Worm (Caenorhabditis elegans) whole organism, late embryonic: ENCODE measurements around the gene B0281.1.
A peak's percentile ranks its signal among the peaks of the same experiment; 100 is the strongest.

Experiments used
- C08G9.2 ChIP-seq: sonication (generic microtip); optimal IDR thresholded peaks from 2 replicates; lab custom pipeline; 2016; ENCODE audit warnings: mild to moderate bottlenecking, missing genetic modification characterization, moderate library complexity, missing compliant biosample characterization
- F13H6.1 ChIP-seq: sonication (generic microtip); optimal IDR thresholded peaks from 2 replicates; lab custom pipeline; 2016; ENCODE audit warnings: missing genetic modification characterization, missing compliant biosample characterization
- K02D7.2 ChIP-seq: sonication (generic microtip); optimal IDR thresholded peaks from 2 replicates; lab custom pipeline; 2017; ENCODE audit warnings: mild to moderate bottlenecking, missing genetic modification characterization, missing compliant biosample characterization
- K09A11.1 ChIP-seq: sonication (generic microtip); optimal IDR thresholded peaks from 2 replicates; lab custom pipeline; 2017; ENCODE audit warnings: antibody characterized with exemption, mild to moderate bottlenecking, missing genetic modification characterization, missing compliant biosample characterization; ENCODE audit not compliant: insufficient read depth
- T23F11.4 ChIP-seq: fragments of 200-800 bp; sonication (Bioruptor generic); optimal IDR thresholded peaks from 2 replicates; lab custom pipeline; 2018; ENCODE audit warnings: mild to moderate bottlenecking, missing genetic modification characterization, missing compliant biosample characterization
- Y22D7AL.16 ChIP-seq: sonication (generic microtip); optimal IDR thresholded peaks from 2 replicates; lab custom pipeline; 2016; ENCODE audit warnings: missing genetic modification characterization, missing compliant biosample characterization
- ahr-1 ChIP-seq: sonication (generic microtip); optimal IDR thresholded peaks from 2 replicates; lab custom pipeline; 2016; ENCODE audit warnings: missing genetic modification characterization, missing compliant biosample characterization
- ama-1 ChIP-seq: fragments of 150-350 bp; optimal IDR thresholded peaks from 2 replicates; lab custom pipeline; 2014
- ceh-2 ChIP-seq: sonication (generic microtip); optimal IDR thresholded peaks from 2 replicates; lab custom pipeline; 2016; ENCODE audit warnings: missing genotype, missing genetic modification characterization, missing compliant biosample characterization
- ceh-30 ChIP-seq: fragments of 150-350 bp; optimal IDR thresholded peaks from 2 replicates; lab custom pipeline; 2014; ENCODE audit warnings: missing biosample characterization, missing genetic modification characterization
- ceh-31 ChIP-seq: sonication (generic microtip); optimal IDR thresholded peaks from 2 replicates; lab custom pipeline; 2016; ENCODE audit warnings: missing genetic modification characterization, missing compliant biosample characterization
- ceh-9 ChIP-seq: sonication (generic microtip); optimal IDR thresholded peaks from 2 replicates; lab custom pipeline; 2016; ENCODE audit warnings: mild to moderate bottlenecking, missing genetic modification characterization, inconsistent platforms, missing compliant biosample characterization
- che-1 ChIP-seq: sonication (generic microtip); optimal IDR thresholded peaks from 2 replicates; lab custom pipeline; 2016; ENCODE audit warnings: mild to moderate bottlenecking, missing genetic modification characterization, missing compliant biosample characterization
- dmd-4 ChIP-seq: sonication (generic microtip); optimal IDR thresholded peaks from 2 replicates; lab custom pipeline; 2016; ENCODE audit warnings: borderline replicate concordance, missing genetic modification characterization, missing compliant biosample characterization
- elt-2 ChIP-seq: sonication (generic microtip); optimal IDR thresholded peaks from 2 replicates; lab custom pipeline; 2016; ENCODE audit warnings: missing genetic modification reagents, missing genetic modification characterization, missing compliant biosample characterization
- ets-4 ChIP-seq: sonication (generic microtip); optimal IDR thresholded peaks from 2 replicates; lab custom pipeline; 2016; ENCODE audit warnings: missing genetic modification characterization, missing compliant biosample characterization
- fax-1 ChIP-seq: sonication (generic microtip); optimal IDR thresholded peaks from 2 replicates; lab custom pipeline; 2016; ENCODE audit warnings: missing genotype, missing genetic modification characterization, missing compliant biosample characterization
- fkh-6 ChIP-seq: sonication (generic microtip); optimal IDR thresholded peaks from 2 replicates; lab custom pipeline; 2016; ENCODE audit warnings: missing genetic modification characterization, missing compliant biosample characterization
- hlh-13 ChIP-seq: fragments of 200-800 bp; sonication (Bioruptor generic); optimal IDR thresholded peaks from 2 replicates; lab custom pipeline; 2018; ENCODE audit warnings: mild to moderate bottlenecking, missing genetic modification characterization, missing compliant biosample characterization
- hlh-15 ChIP-seq: sonication (generic microtip); optimal IDR thresholded peaks from 2 replicates; lab custom pipeline; 2016; ENCODE audit warnings: missing genetic modification characterization, missing compliant biosample characterization
- hlh-30 ChIP-seq: sonication (generic microtip); optimal IDR thresholded peaks from 2 replicates; lab custom pipeline; 2017; ENCODE audit warnings: antibody characterized with exemption, missing genetic modification characterization, missing compliant biosample characterization; ENCODE audit not compliant: insufficient read depth
- hlh-6 ChIP-seq: sonication (generic microtip); optimal IDR thresholded peaks from 2 replicates; lab custom pipeline; 2016; ENCODE audit warnings: missing genotype, missing genetic modification characterization, missing compliant biosample characterization
- lim-6 ChIP-seq: sonication (generic microtip); optimal IDR thresholded peaks from 2 replicates; lab custom pipeline; 2016; ENCODE audit warnings: missing genetic modification characterization, missing compliant biosample characterization
- mec-3 ChIP-seq: sonication (generic microtip); optimal IDR thresholded peaks from 2 replicates; lab custom pipeline; 2016; ENCODE audit warnings: borderline replicate concordance, missing genetic modification characterization, missing compliant biosample characterization
- nfya-1 ChIP-seq: sonication (generic microtip); optimal IDR thresholded peaks from 2 replicates; lab custom pipeline; 2017; ENCODE audit warnings: missing genetic modification characterization, mild to moderate bottlenecking, missing compliant biosample characterization, antibody characterized with exemption, moderate library complexity
- nhr-232 ChIP-seq: sonication (generic microtip); optimal IDR thresholded peaks from 2 replicates; lab custom pipeline; 2016; ENCODE audit warnings: missing genetic modification characterization, missing compliant biosample characterization
- pag-3 ChIP-seq: sonication (generic microtip); optimal IDR thresholded peaks from 2 replicates; lab custom pipeline; 2016; ENCODE audit warnings: missing compliant biosample characterization, missing genetic modification characterization, borderline replicate concordance
- pax-1 ChIP-seq: fragments of 150-350 bp; optimal IDR thresholded peaks from 2 replicates; lab custom pipeline; 2014; ENCODE audit warnings: missing biosample characterization, missing genetic modification characterization
- pha-2 ChIP-seq: sonication (generic microtip); optimal IDR thresholded peaks from 2 replicates; lab custom pipeline; 2017; ENCODE audit warnings: mild to moderate bottlenecking, missing genetic modification characterization, missing compliant biosample characterization
- rnt-1 ChIP-seq: sonication (generic microtip); optimal IDR thresholded peaks from 2 replicates; lab custom pipeline; 2016; ENCODE audit warnings: missing genetic modification characterization, missing compliant biosample characterization
- sdc-2 ChIP-seq: sonication (generic microtip); optimal IDR thresholded peaks from 2 replicates; lab custom pipeline; 2016; ENCODE audit warnings: missing genotype, missing genetic modification characterization, missing compliant biosample characterization
- sox-2 ChIP-seq: fragments of 200-800 bp; sonication (Bioruptor generic); IDR thresholded peaks from 2 replicates; pipeline ENCODE4 v1.3.6; 2022; ENCODE audit warnings: missing genetic modification reagents, missing genetic modification characterization, missing compliant biosample characterization
- tbx-2 ChIP-seq: sonication (generic microtip); optimal IDR thresholded peaks from 2 replicates; lab custom pipeline; 2016; ENCODE audit warnings: missing genetic modification characterization, missing compliant biosample characterization
- ttx-3 ChIP-seq: sonication (generic microtip); optimal IDR thresholded peaks from 2 replicates; lab custom pipeline; 2016; ENCODE audit warnings: missing genetic modification reagents, missing genetic modification characterization, missing compliant biosample characterization
- unc-55 ChIP-seq: sonication (generic microtip); optimal IDR thresholded peaks from 2 replicates; lab custom pipeline; 2017; ENCODE audit warnings: missing biosample characterization, missing genetic modification reagents, missing genetic modification characterization
- unc-86 ChIP-seq: sonication (generic microtip); optimal IDR thresholded peaks from 2 replicates; lab custom pipeline; 2016; ENCODE audit warnings: missing genetic modification characterization, missing compliant biosample characterization
- ztf-16 ChIP-seq: sonication (generic microtip); optimal IDR thresholded peaks from 2 replicates; lab custom pipeline; 2017; ENCODE audit warnings: missing genetic modification characterization, missing compliant biosample characterization

Gene B0281.1

DNA sequence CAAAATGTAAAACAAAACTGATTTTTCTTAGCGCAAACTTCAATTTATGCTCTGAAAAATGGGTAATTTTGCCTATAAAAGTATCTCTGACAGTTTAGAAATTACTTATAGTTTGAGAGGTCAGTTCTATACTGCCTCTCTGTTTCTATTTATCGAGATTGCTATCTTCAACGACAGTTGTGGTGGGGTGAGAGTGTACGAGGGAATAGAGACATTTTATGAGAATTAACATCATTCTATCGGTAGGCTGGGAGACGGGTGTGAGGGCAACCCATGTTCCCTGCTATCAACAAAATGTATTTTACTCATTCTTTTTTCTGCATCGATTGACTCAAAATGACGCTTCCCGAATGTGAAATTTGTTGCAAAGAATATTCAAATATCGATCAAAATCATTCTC, 7.2 kb downstream of the B0281.1 start, which contains the start of gene ZK1240.3:
TSS of gene ZK1240.3 (plus strand) at position 238 of the 400 bp plus-strand sequence.
- TF ChIP-seq hlh-30 (tag; lab: Kevin White, UChicago) (no peak), elt-2 (tag; lab: Kevin White, UChicago) (peak; percentile 17)

ce11 chrII:2322857-2323518, 10.1 kb downstream of the B0281.1 start, which contains the start of the genes ZK1240.6 and ZK1240.2:
ZK1240.6 (minus strand) TSS chrII:2322907.
ZK1240.2 (plus strand) TSS chrII:2323376.
- TF ChIP-seq rnt-1 (tag; lab: Kevin White, UChicago), result no peak
- no peak for TF ChIP-seq che-1
- no peak for TF ChIP-seq pax-1 (tag; lab: Kevin White, UChicago)
- TF ChIP-seq elt-2 (tag; lab: Kevin White, UChicago), result no peak
- TF ChIP-seq ceh-30 (tag; lab: Kevin White, UChicago), result no peak
- no peak for TF ChIP-seq hlh-13 (GFP tag; lab: Kevin White, UChicago)
- no peak for TF ChIP-seq lim-6 (tag; lab: Kevin White, UChicago)
- TF ChIP-seq sox-2, result no peak
- no peak for TF ChIP-seq tbx-2
- no peak for TF ChIP-seq Y22D7AL.16
- no peak for TF ChIP-seq pag-3

ce11 chrII:2324956-2325355, 12.1 kb downstream of the B0281.1 start, which contains the start of gene ZK1240.11:
ZK1240.11 (plus strand) TSS chrII:2325256.
- TF ChIP-seq K09A11.1 (tag; lab: Kevin White, UChicago), result no peak
- TF ChIP-seq hlh-15 (tag; lab: Kevin White, UChicago), result no peak

- TF ChIP-seq ttx-3, result no peak
- no peak for TF ChIP-seq F13H6.1 (tag; lab: Kevin White, UChicago)
- TF ChIP-seq sox-2, result no peak
- no peak for TF ChIP-seq K09A11.1 (tag; lab: Kevin White, UChicago)
- TF ChIP-seq elt-2 (tag; lab: Kevin White, UChicago), result no peak
- no peak for TF ChIP-seq ets-4
- TF ChIP-seq unc-86 (tag; lab: Kevin White, UChicago), result no peak
- no peak for TF ChIP-seq hlh-30 (tag; lab: Kevin White, UChicago)
These were observed 16.1 kb downstream of the B0281.1 start, which contains the start of the genes ZK1240.8 and ZK1240.1 for ce11 chrII:2328963-2329442. ZK1240.8 (minus strand) TSS chrII:2329063. ZK1240.1 (plus strand) TSS chrII:2329392.

DNA sequence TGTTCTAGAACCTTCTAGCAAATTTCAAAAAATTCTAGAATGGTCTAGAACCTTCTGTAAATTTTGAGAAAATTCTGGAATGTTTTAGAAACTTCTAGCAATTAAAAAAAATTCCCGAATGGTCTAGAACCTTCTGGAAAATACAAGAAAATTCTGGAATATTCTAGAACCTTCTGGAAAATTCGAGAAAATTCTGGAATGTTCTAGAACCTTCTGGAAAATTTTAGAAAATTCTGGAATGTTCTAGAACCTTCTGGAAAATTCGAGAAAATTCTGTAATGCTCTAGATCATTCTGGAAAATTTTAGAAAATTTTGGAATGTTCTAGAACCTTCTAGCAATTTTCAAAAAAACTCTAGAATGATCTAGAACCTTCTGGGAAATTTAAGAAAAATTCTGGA, 17.6 kb downstream of the B0281.1 start:
- TF ChIP-seq rnt-1 (tag; lab: Kevin White, UChicago), result no peak
- TF ChIP-seq K02D7.2 (tag; lab: Kevin White, UChicago), result no peak
- TF ChIP-seq fkh-6, result no peak
- TF ChIP-seq ama-1, result no peak
- no peak for TF ChIP-seq lim-6 (tag; lab: Kevin White, UChicago)
- TF ChIP-seq ahr-1 (tag; lab: Kevin White, UChicago), result no peak
- TF ChIP-seq C08G9.2 (tag; lab: Kevin White, UChicago), result no peak
- TF ChIP-seq, all 69 proteins: peak for 0

- TF ChIP-seq pha-2 (tag; lab: Kevin White, UChicago), result no peak
- TF ChIP-seq K09A11.1 (tag; lab: Kevin White, UChicago), result no peak
- TF ChIP-seq Y22D7AL.16, result no peak
- TF ChIP-seq hlh-6 (tag; lab: Kevin White, UChicago), result no peak
- no peak for TF ChIP-seq ztf-16 (tag; lab: Kevin White, UChicago)
- no peak for TF ChIP-seq ceh-2 (tag; lab: Kevin White, UChicago)
- no peak for TF ChIP-seq fax-1 (tag; lab: Kevin White, UChicago)
- no peak for TF ChIP-seq sdc-2 (tag; lab: Kevin White, UChicago)
- no peak for TF ChIP-seq unc-55
- no peak for TF ChIP-seq dmd-4 (tag; lab: Kevin White, UChicago)
- no peak for TF ChIP-seq nfya-1 (tag; lab: Kevin White, UChicago)
- no peak for TF ChIP-seq mec-3 (tag; lab: Kevin White, UChicago)
- TF ChIP-seq nhr-232 (tag; lab: Kevin White, UChicago), result no peak
- no peak for TF ChIP-seq ceh-9 (tag; lab: Kevin White, UChicago)
- no peak for TF ChIP-seq T23F11.4 (GFP tag; lab: Kevin White, UChicago)
- TF ChIP-seq fkh-6, result no peak
- TF ChIP-seq ceh-31 (tag; lab: Kevin White, UChicago), result no peak
These were observed 19.4 kb downstream of the B0281.1 start, which contains the start of gene F43C11.8 for ce11 chrII:2332220-2332619. F43C11.8 (plus strand) TSS chrII:2332520.
